Worm (Caenorhabditis elegans): ENCODE results near the gene Y66D12A.13.

ce11 chrIII:11505621-11506020, 42.5 kb upstream of the Y66D12A.13 start:
- TF ChIP-seq lsl-1 (GFP tag; optimal IDR thresholded peaks at IDR 0.05) = no peak
- TF ChIP-seq rpc-1 (optimal IDR thresholded peaks at IDR 0.05) = no peak
- no peak for TF ChIP-seq rpc-1 (tag; optimal IDR thresholded peaks at IDR 0.05)
- TF ChIP-seq unc-62 (GFP tag; optimal IDR thresholded peaks at IDR 0.05) = no peak
- no peak for TF ChIP-seq nfya-1 (tag; optimal IDR thresholded peaks at IDR 0.05; ENCODE audit: borderline replicate concordance, insufficient read depth)
- TF ChIP-seq snpc-1.1 (tag; optimal IDR thresholded peaks at IDR 0.05; ENCODE audit: insufficient read depth) = no peak

Data from whole organism, young adult.